Worm (Caenorhabditis elegans) whole organism, early embryonic: ENCODE data around the gene T01G6.10.

Source experiments
- F13C5.2 ChIP-seq: sonication (generic microtip); optimal IDR thresholded peaks from 2 replicates; lab custom pipeline; 2017; ENCODE audit warnings: mild to moderate bottlenecking, missing genetic modification characterization, inconsistent platforms, missing compliant biosample characterization
- ama-1 ChIP-seq: fragments of 150-350 bp; optimal IDR thresholded peaks from 2 replicates; lab custom pipeline; 2014
- ceh-36 ChIP-seq: sonication (generic microtip); optimal IDR thresholded peaks from 2 replicates; lab custom pipeline; 2016; ENCODE audit warnings: missing genetic modification characterization, inconsistent platforms, missing compliant biosample characterization
- hmg-4 ChIP-seq: fragments of 200-800 bp; sonication (Bioruptor generic); optimal IDR thresholded peaks from 2 replicates; lab custom pipeline; 2018; ENCODE audit warnings: mild to moderate bottlenecking, missing genetic modification characterization, missing compliant biosample characterization
- sea-1 ChIP-seq: fragments of 200-800 bp; sonication (Bioruptor generic); conservative IDR thresholded peaks from 2 replicates; pipeline ENCODE4 v1.3.6; 2022; ENCODE audit warnings: missing genetic modification characterization, missing compliant biosample characterization

DNA sequence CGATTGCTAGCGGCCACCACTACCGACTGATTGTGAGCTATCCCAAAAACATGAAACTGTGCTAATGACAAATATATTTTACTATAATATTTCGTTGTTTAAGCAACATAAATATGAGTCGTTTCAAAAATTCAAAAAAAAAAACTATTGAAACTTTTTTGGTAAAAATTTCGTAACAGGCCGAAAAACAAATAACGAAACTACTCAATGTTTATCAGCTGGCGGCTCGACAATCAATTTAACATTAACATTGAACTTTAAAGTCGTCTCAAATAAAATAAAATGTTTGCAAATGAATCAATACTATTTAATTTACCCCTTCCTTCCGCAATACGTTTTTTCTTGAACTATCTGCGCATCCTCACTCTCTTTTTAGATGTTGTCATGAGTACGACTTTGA is 45.2 kb downstream of the T01G6.10 start:
- TF ChIP-seq sea-1 (GFP tag; lab: Robert Waterston, UW) (no peak), F13C5.2 (tag; lab: Kevin White, UChicago) (no peak), ama-1 (lab: Kevin White, UChicago) (no peak), hmg-4 (GFP tag; lab: Kevin White, UChicago) (no peak), ceh-36 (tag; lab: Kevin White, UChicago) (no peak)
